Worm (Caenorhabditis elegans) whole organism, midembryonic: ENCODE data around the gene pals-18.

Source experiments
- flt-1 ChIP-seq: fragments of 200-800 bp; sonication (Bioruptor generic); IDR thresholded peaks from 2 replicates; pipeline ENCODE4 v1.3.6; 2022; ENCODE audit warnings: missing genetic modification characterization, missing compliant biosample characterization
- med-1 ChIP-seq: sonication (generic microtip); optimal IDR thresholded peaks from 2 replicates; lab custom pipeline; 2017; ENCODE audit warnings: missing genetic modification characterization, mild to moderate bottlenecking, missing compliant biosample characterization, antibody characterized with exemption, missing genetic modification reagents; ENCODE audit not compliant: insufficient read depth
- ztf-29 ChIP-seq: fragments of 200-800 bp; sonication (Bioruptor generic); IDR thresholded peaks from 2 replicates; pipeline ENCODE4 v1.3.6; 2022; ENCODE audit warnings: missing genetic modification reagents, missing genetic modification characterization, missing compliant biosample characterization

DNA sequence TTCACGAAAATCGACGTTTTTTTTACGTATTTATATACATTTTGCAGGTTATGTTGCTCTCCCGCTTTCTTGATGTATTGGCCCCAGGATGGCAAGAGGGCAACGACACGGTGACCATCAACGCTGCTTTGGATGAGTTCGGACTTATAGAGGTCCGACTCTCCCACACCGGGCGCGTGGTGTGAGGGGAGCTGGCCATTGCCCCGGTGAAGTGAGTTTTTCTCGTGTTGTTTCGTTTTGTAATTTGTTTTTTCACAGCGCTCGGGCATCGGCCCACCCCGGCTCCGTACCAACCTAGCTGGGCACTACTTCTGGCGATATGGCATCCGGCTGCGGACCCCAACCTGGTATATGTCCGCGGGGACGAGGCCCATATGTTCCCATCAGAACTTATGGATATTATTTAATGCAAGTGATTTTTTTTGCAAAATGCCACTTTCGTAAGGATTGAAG lies 28.8 kb upstream of the pals-18 start, which contains the start of gene Y82E9BR.20:
- no peak for TF ChIP-seq flt-1 (GFP tag; lab: Robert Waterston, UW)
- no peak for TF ChIP-seq med-1 (GFP tag; lab: Kevin White, UChicago)
- TF ChIP-seq ztf-29 (GFP tag; lab: Robert Waterston, UW) = no peak
